Worm (Caenorhabditis elegans) whole organism, L4/young adult: ENCODE data around the gene cyy-1.

Experiments used
- W03F9.2 ChIP-seq: fragments of 150-350 bp; optimal IDR thresholded peaks from 2 replicates; lab custom pipeline; 2014; ENCODE audit warnings: missing biosample characterization, missing genetic modification characterization
- dao-5 ChIP-seq: sonication (generic microtip); optimal IDR thresholded peaks from 2 replicates; lab custom pipeline; 2016; ENCODE audit warnings: missing genotype, missing genetic modification characterization, moderate library complexity, missing compliant biosample characterization

- TF ChIP-seq dao-5 (tag; lab: Kevin White, UChicago) (no peak), W03F9.2 (no peak)
Measured at ce11 chrIII:8403507-8403906, 2.2 kb upstream of the cyy-1 start, which contains the start of gene cutc-1.
